Worm (Caenorhabditis elegans) whole organism, midembryonic: ENCODE data around the gene srh-19.

Source experiments
- T22C8.4 ChIP-seq: fragments of 200-800 bp; sonication (Bioruptor generic); IDR thresholded peaks from 2 replicates; pipeline ENCODE4 v1.3.6; 2022; ENCODE audit warnings: missing genetic modification characterization, missing compliant biosample characterization
- cog-1 ChIP-seq: sonication (generic microtip); optimal IDR thresholded peaks from 2 replicates; lab custom pipeline; 2016; ENCODE audit warnings: missing genetic modification characterization, missing compliant biosample characterization
- klf-2 ChIP-seq: fragments of 200-800 bp; sonication (Bioruptor generic); conservative IDR thresholded peaks from 2 replicates; pipeline ENCODE4 v1.3.6; 2022; ENCODE audit warnings: missing genetic modification reagents, missing genetic modification characterization, missing compliant biosample characterization

DNA sequence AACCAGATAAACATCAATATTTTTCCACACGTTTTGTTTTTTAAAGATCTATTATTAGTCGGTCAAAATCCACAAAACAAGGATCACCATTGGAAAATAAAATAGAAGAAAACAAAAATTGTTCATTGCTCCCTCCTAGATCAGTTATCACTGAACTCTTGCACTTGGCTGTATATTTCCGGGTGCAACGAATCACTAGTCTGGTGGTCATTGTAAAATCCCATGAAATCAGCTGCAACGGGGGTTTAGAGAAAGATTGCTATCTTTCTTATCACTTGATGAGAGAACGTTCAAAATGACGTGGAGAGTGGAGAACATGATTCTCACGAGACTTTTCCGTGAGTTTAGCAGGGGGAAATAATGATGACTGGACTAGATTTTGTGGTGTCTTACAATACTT is 17.2 kb upstream of the srh-19 start:
- TF ChIP-seq klf-2 (GFP tag; lab: Robert Waterston, UW) (no peak), T22C8.4 (GFP tag; lab: Robert Waterston, UW) (no peak), cog-1 (tag; lab: Kevin White, UChicago) (no peak)
